Fruit fly (Drosophila melanogaster): ENCODE data around the gene CG46466.

The CG46466 gene

dm6 chr4:695845-696244, 32.9 kb upstream of the CG46466 start, which contains the start of gene myo (continued):
- TF ChIP-seq CG12659 (GFP tag; optimal IDR thresholded peaks at IDR 0.05) (peak; percentile 32), lilli (GFP tag; optimal IDR thresholded peaks at IDR 0.05) (peak; percentile 7), CG31441 (GFP tag; IDR thresholded peaks at IDR 0.05) (no peak; the same call in 1 of the 2 replicates), CG34376 (GFP tag; optimal IDR thresholded peaks at IDR 0.05) (peak; percentile 39), D19A (tag; optimal IDR thresholded peaks at IDR 0.05) (peak; percentile 19), sob (GFP tag; IDR thresholded peaks at IDR 0.05) (no peak), zf30C (GFP tag; optimal IDR thresholded peaks at IDR 0.05) (no peak), CG11695 (GFP tag; IDR thresholded peaks at IDR 0.05) (0 out of 3 replicates have a peak, but pooled peaks have one; percentile 39), bsh (GFP tag; optimal IDR thresholded peaks at IDR 0.05) (peak in 1 of 2 experiments; percentile 31)

- TF ChIP-seq maf-S (GFP tag; optimal IDR thresholded peaks at IDR 0.05), result no peak
- no peak for TF ChIP-seq oc (tag; optimal IDR thresholded peaks at IDR 0.05)
- TF ChIP-seq CG2199 (GFP tag; IDR thresholded peaks at IDR 0.05), result peak; percentile 75; the same call in 2 of the 3 replicates
- peak; percentile 61 for TF ChIP-seq CG8290 (GFP tag; optimal IDR thresholded peaks at IDR 0.05)
- no peak for TF ChIP-seq CG8290 (tag; optimal IDR thresholded peaks at IDR 0.05)
- peak; percentile 81; the same call in 1 of the 3 replicates for TF ChIP-seq row (GFP tag; IDR thresholded peaks at IDR 0.05)
- peak; percentile 61; the same call in 1 of the 2 replicates for TF ChIP-seq Xrp1 (GFP tag; IDR thresholded peaks at IDR 0.05)
- peak; percentile 5 for TF ChIP-seq CG17359 (tag; optimal IDR thresholded peaks at IDR 0.05)
- TF ChIP-seq NC2β (GFP tag; optimal IDR thresholded peaks at IDR 0.05), result no peak
- TF ChIP-seq chif (GFP tag; optimal IDR thresholded peaks at IDR 0.05), result peak in 1 of 2 experiments; percentile 4
- peak; percentile 64 for TF ChIP-seq CG17568 (GFP tag; optimal IDR thresholded peaks at IDR 0.05)
- TF ChIP-seq CG32772 (GFP tag; IDR thresholded peaks at IDR 0.05), result no peak
- peak in 1 of 2 experiments; percentile 82 for TF ChIP-seq eve (GFP tag; optimal IDR thresholded peaks at IDR 0.05)
- peak; percentile 10 for TF ChIP-seq trh (GFP tag; optimal IDR thresholded peaks at IDR 0.05)
- TF ChIP-seq CG13624 (GFP tag; optimal IDR thresholded peaks at IDR 0.05), result peak; percentile 12
- TF ChIP-seq B-H2 (GFP tag; optimal IDR thresholded peaks at IDR 0.05), result peak; percentile 1
- no peak for TF ChIP-seq CG6791 (GFP tag; IDR thresholded peaks at IDR 0.05; ENCODE audit: partially characterized antibody)
- peak; percentile 5 for TF ChIP-seq Mad (GFP tag; optimal IDR thresholded peaks at IDR 0.05)
- peak; percentile 20 for TF ChIP-seq HmgZ (tag; optimal IDR thresholded peaks at IDR 0.05)
- TF ChIP-seq lbe (GFP tag; optimal IDR thresholded peaks at IDR 0.05), result peak; percentile 12
- TF ChIP-seq CG17612 (GFP tag; IDR thresholded peaks at IDR 0.05), result no peak
- TF ChIP-seq Hsf (GFP tag; optimal IDR thresholded peaks at IDR 0.05), result peak; percentile 33
- TF ChIP-seq Rfx (GFP tag; IDR thresholded peaks at IDR 0.05), result no peak
- peak; percentile 30 for TF ChIP-seq corto (GFP tag; optimal IDR thresholded peaks at IDR 0.05)
- no peak for TF ChIP-seq CG16813 (GFP tag; IDR thresholded peaks at IDR 0.05; ENCODE audit: partially characterized antibody)
- no peak for TF ChIP-seq gce (GFP tag; IDR thresholded peaks at IDR 0.05)
- TF ChIP-seq Sin3A (optimal IDR thresholded peaks at IDR 0.05), result no peak
- TF ChIP-seq CG12659 (GFP tag; optimal IDR thresholded peaks at IDR 0.05), result peak; percentile 17
- no peak for TF ChIP-seq CG12236 (GFP tag; optimal IDR thresholded peaks at IDR 0.05)
- TF ChIP-seq Bteb2 (GFP tag; optimal IDR thresholded peaks at IDR 0.05), result no peak
- no peak for TF ChIP-seq Adf1 (GFP tag; IDR thresholded peaks at IDR 0.05)
- TF ChIP-seq Pdp1 (GFP tag; optimal IDR thresholded peaks at IDR 0.05), result peak in 1 of 2 experiments; percentile 24
- peak; percentile 94 for TF ChIP-seq CG30020 (tag; optimal IDR thresholded peaks at IDR 0.05)
- peak in 1 of 2 experiments; percentile 4 for TF ChIP-seq bsh (GFP tag; optimal IDR thresholded peaks at IDR 0.05)
- no peak for TF ChIP-seq Side (GFP tag; optimal IDR thresholded peaks at IDR 0.05)
- peak; percentile 24 for TF ChIP-seq Ets97D (GFP tag; optimal IDR thresholded peaks at IDR 0.05)
- no peak for TF ChIP-seq MBD-R2 (GFP tag; IDR thresholded peaks at IDR 0.05)
- TF ChIP-seq ab (GFP tag; optimal IDR thresholded peaks at IDR 0.05), result no peak
- TF ChIP-seq CG8089 (GFP tag; optimal IDR thresholded peaks at IDR 0.05), result peak; percentile 79
- no peak for TF ChIP-seq zen (tag; optimal IDR thresholded peaks at IDR 0.05)
- peak; percentile 40 for TF ChIP-seq mam (GFP tag; optimal IDR thresholded peaks at IDR 0.05)
- no peak for TF ChIP-seq jumu (GFP tag; optimal IDR thresholded peaks at IDR 0.05)
These were observed 32.2 kb upstream of the CG46466 start for dm6 chr4:694917-695720.

All from whole organism, embryonic.